Fruit fly (Drosophila melanogaster) whole organism, wandering third instar larva: Measurements from ENCODE around the gene CG6661.

Experiments
- CrebA ChIP-seq: fragments of 200-800 bp; sonication (Bioruptor generic); optimal IDR thresholded peaks from 2 replicates; lab custom pipeline; 2016; ENCODE audit warnings: missing biosample characterization, mild to moderate bottlenecking, missing genetic modification characterization, borderline replicate concordance
- Dfd ChIP-seq: fragments of >200 bp; optimal IDR thresholded peaks from 2 replicates; lab custom pipeline; 2017; ENCODE audit warnings: missing biosample characterization, missing genetic modification characterization
- Myc ChIP-seq: fragments of >200 bp; optimal IDR thresholded peaks from 2 replicates; lab custom pipeline; 2017
- h ChIP-seq: fragments of 200-800 bp; sonication (Bioruptor generic); optimal IDR thresholded peaks from 3 replicates; lab custom pipeline; 2016; ENCODE audit warnings: missing biosample characterization, mild to moderate bottlenecking, missing genetic modification characterization
- pan ChIP-seq: fragments of >200 bp; optimal IDR thresholded peaks from 2 replicates; lab custom pipeline; 2017
- psq ChIP-seq: fragments of 200-800 bp; sonication (Bioruptor generic); optimal IDR thresholded peaks from 3 replicates; lab custom pipeline; 2017; ENCODE audit warnings: missing biosample characterization, mild to moderate bottlenecking, missing genetic modification characterization, moderate library complexity
- rgr ChIP-seq: fragments of 200-800 bp; sonication (Bioruptor generic); optimal IDR thresholded peaks from 3 replicates; lab custom pipeline; 2016; ENCODE audit warnings: missing biosample characterization, mild to moderate bottlenecking, missing genetic modification characterization

- TF ChIP-seq Myc (no peak), pan (no peak), Dfd (GFP tag; lab: Kevin White, UChicago) (no peak), psq (GFP tag; lab: Kevin White, UChicago) (no peak), CrebA (GFP tag; lab: Kevin White, UChicago) (no peak), h (GFP tag; lab: Kevin White, UChicago) (no peak), rgr (GFP tag; lab: Kevin White, UChicago) (peak; percentile 17)
These were observed 32.7 kb upstream of the CG6661 start, which contains the start of the genes Nprl3 and upSET for dm6 chr3L:14001658-14002523.
